Fruit fly (Drosophila melanogaster): Measurements from ENCODE around the gene RanBP3.

The RanBP3 gene

dm6 chr3R:23732990-23733512 is 19.6 kb downstream of the RanBP3 start, which contains the start of the genes Hmgcr and Rpn9:
Gene Hmgcr, plus strand, starts transcription at chr3R:23733324.
Gene Rpn9, minus strand, starts transcription at chr3R:23733462.
- no peak for TF ChIP-seq CG4282 (GFP tag; optimal IDR thresholded peaks at IDR 0.05)
- peak; percentile 14 to 24 for TF ChIP-seq dpn (GFP tag; optimal IDR thresholded peaks at IDR 0.05)
- peak; percentile 55 for TF ChIP-seq BEAF-32 (GFP tag; optimal IDR thresholded peaks at IDR 0.05)
- no peak for TF ChIP-seq CG8478 (optimal IDR thresholded peaks at IDR 0.05)
- no peak for TF ChIP-seq CG14965 (GFP tag; optimal IDR thresholded peaks at IDR 0.05; ENCODE audit: borderline replicate concordance)
- no peak for TF ChIP-seq rib (GFP tag; IDR thresholded peaks at IDR 0.05)
- TF ChIP-seq CG31441 (GFP tag; IDR thresholded peaks at IDR 0.05) = peak; percentile 42
- TF ChIP-seq sisA (GFP tag; IDR thresholded peaks at IDR 0.05) = no peak
- no peak for TF ChIP-seq Hr3 (GFP tag; optimal IDR thresholded peaks at IDR 0.05)
- TF ChIP-seq Asciz (GFP tag; optimal IDR thresholded peaks at IDR 0.05) = no peak
- TF ChIP-seq nom (GFP tag; optimal IDR thresholded peaks at IDR 0.05) = peak; percentile 49
- peak; percentile 44; the same call in 1 of the 2 replicates for TF ChIP-seq Adf1 (GFP tag; IDR thresholded peaks at IDR 0.05)
- no peak for TF ChIP-seq CG4730 (GFP tag; IDR thresholded peaks at IDR 0.05)
- TF ChIP-seq CG9797 (GFP tag; optimal IDR thresholded peaks at IDR 0.05) = peak; percentile 97
- TF ChIP-seq Sox102F (GFP tag; optimal IDR thresholded peaks at IDR 0.05) = no peak
- TF ChIP-seq CG33557 (GFP tag; optimal IDR thresholded peaks at IDR 0.05) = peak; percentile 24
- no peak for TF ChIP-seq aop (GFP tag; IDR thresholded peaks at IDR 0.05)
- peak; percentile 35 for TF ChIP-seq nerfin-1 (tag; optimal IDR thresholded peaks at IDR 0.05)
- no peak for TF ChIP-seq zf30C (GFP tag; optimal IDR thresholded peaks at IDR 0.05)
- peak; percentile 58 for TF ChIP-seq CG9437 (GFP tag; optimal IDR thresholded peaks at IDR 0.05)
- TF ChIP-seq Dll (GFP tag; IDR thresholded peaks at IDR 0.05; ENCODE audit: partially characterized antibody) = 0 out of 4 replicates have a peak, but pooled peaks have one; percentile 40
- TF ChIP-seq CrebB (tag; optimal IDR thresholded peaks at IDR 0.05) = peak; percentile 38
- 0 out of 2 replicates have a peak, but pooled peaks have one; percentile 9 for TF ChIP-seq CG3847 (GFP tag; IDR thresholded peaks at IDR 0.05)
- TF ChIP-seq CG34422 (GFP tag; IDR thresholded peaks at IDR 0.05) = peak; percentile 67; the same call in 1 of the 3 replicates
- no peak for TF ChIP-seq CG11695 (GFP tag; IDR thresholded peaks at IDR 0.05)
- no peak for TF ChIP-seq CG10147 (GFP tag; optimal IDR thresholded peaks at IDR 0.05)
- no peak for TF ChIP-seq dimm (GFP tag; IDR thresholded peaks at IDR 0.05)
- no peak for TF ChIP-seq Chrac-16 (GFP tag; optimal IDR thresholded peaks at IDR 0.05)
- TF ChIP-seq Scr (GFP tag; IDR thresholded peaks at IDR 0.05; ENCODE audit: partially characterized antibody) = 0 out of 2 replicates have a peak, but pooled peaks have one; percentile 24
- peak; percentile 85 to 98 for TF ChIP-seq crp (GFP tag; optimal IDR thresholded peaks at IDR 0.05)
- TF ChIP-seq CG2875 (GFP tag; optimal IDR thresholded peaks at IDR 0.05) = no peak
- TF ChIP-seq amos (GFP tag; IDR thresholded peaks at IDR 0.05; ENCODE audit: partially characterized antibody) = 0 out of 2 replicates have a peak, but pooled peaks have one; percentile 16
- TF ChIP-seq Fer3 (tag; optimal IDR thresholded peaks at IDR 0.05) = peak; percentile 3
- TF ChIP-seq Vsx1 (GFP tag; optimal IDR thresholded peaks at IDR 0.05) = peak; percentile 68
- peak; percentile 11 for TF ChIP-seq Blimp-1 (GFP tag; optimal IDR thresholded peaks at IDR 0.05)
- peak in 1 of 2 experiments; percentile 29 for TF ChIP-seq tll (GFP tag; optimal IDR thresholded peaks at IDR 0.05)
- TF ChIP-seq stwl (tag; optimal IDR thresholded peaks at IDR 0.05) = peak; percentile 95
- 0 out of 3 replicates have a peak, but pooled peaks have one; percentile 22 for TF ChIP-seq CG7963 (GFP tag; IDR thresholded peaks at IDR 0.05; ENCODE audit: partially characterized antibody)
- TF ChIP-seq Rfx (GFP tag; IDR thresholded peaks at IDR 0.05) = no peak
- TF ChIP-seq exex (tag; optimal IDR thresholded peaks at IDR 0.05) = peak; percentile 17
- TF ChIP-seq sens (GFP tag) = peak; percentile 88
- TF ChIP-seq E2f2 (GFP tag; IDR thresholded peaks at IDR 0.05) = peak; percentile 25; the same call in 1 of the 2 replicates
- TF ChIP-seq Ets97D (GFP tag; optimal IDR thresholded peaks at IDR 0.05) = peak; percentile 92
- TF ChIP-seq unpg (GFP tag; optimal IDR thresholded peaks at IDR 0.05) = peak; percentile 21
- peak; percentile 8; the same call in 1 of the 3 replicates for TF ChIP-seq HLH4C (GFP tag; IDR thresholded peaks at IDR 0.05; ENCODE audit: partially characterized antibody)
- peak; percentile 95 for TF ChIP-seq Sin3A (optimal IDR thresholded peaks at IDR 0.05)
- no peak for TF ChIP-seq chif (GFP tag; optimal IDR thresholded peaks at IDR 0.05)
- TF ChIP-seq danr (GFP tag; IDR thresholded peaks at IDR 0.05) = no peak
- peak; percentile 67; the same call in 1 of the 2 replicates for TF ChIP-seq bbx (GFP tag; IDR thresholded peaks at IDR 0.05; ENCODE audit: partially characterized antibody)
